Worm (Caenorhabditis elegans) whole organism, midembryonic: Measurements from ENCODE around the gene pei-1.

ENCODE experiments used
- T22C8.4 ChIP-seq: fragments of 200-800 bp; sonication (Bioruptor generic); IDR thresholded peaks from 2 replicates; pipeline ENCODE4 v1.3.6; 2022; ENCODE audit warnings: missing genetic modification characterization, missing compliant biosample characterization
- flt-1 ChIP-seq: fragments of 200-800 bp; sonication (Bioruptor generic); IDR thresholded peaks from 2 replicates; pipeline ENCODE4 v1.3.6; 2022; ENCODE audit warnings: missing genetic modification characterization, missing compliant biosample characterization
- klf-2 ChIP-seq: fragments of 200-800 bp; sonication (Bioruptor generic); conservative IDR thresholded peaks from 2 replicates; pipeline ENCODE4 v1.3.6; 2022; ENCODE audit warnings: missing genetic modification reagents, missing genetic modification characterization, missing compliant biosample characterization
- ref-1 ChIP-seq: fragments of 200-800 bp; sonication (Bioruptor generic); conservative IDR thresholded peaks from 2 replicates; pipeline ENCODE4 v1.3.6; 2022; ENCODE audit warnings: missing genetic modification reagents, missing genetic modification characterization, missing compliant biosample characterization
- tab-1 ChIP-seq: fragments of 200-800 bp; sonication (Bioruptor generic); IDR thresholded peaks from 2 replicates; pipeline ENCODE4 v1.3.6; 2022; ENCODE audit warnings: missing genetic modification characterization, missing compliant biosample characterization
- ztf-29 ChIP-seq: fragments of 200-800 bp; sonication (Bioruptor generic); IDR thresholded peaks from 2 replicates; pipeline ENCODE4 v1.3.6; 2022; ENCODE audit warnings: missing genetic modification reagents, missing genetic modification characterization, missing compliant biosample characterization

ce11 chrIV:9592413-9592812 lies at the start of gene pei-1:
- TF ChIP-seq klf-2 (no peak), ref-1 (GFP tag; lab: Robert Waterston, UW) (no peak), flt-1 (GFP tag; lab: Robert Waterston, UW) (no peak), tab-1 (no peak), ztf-29 (GFP tag; lab: Robert Waterston, UW) (no peak), T22C8.4 (GFP tag; lab: Robert Waterston, UW) (no peak)
